Worm (Caenorhabditis elegans): ENCODE measurements around the gene scl-18.

The scl-18 gene

DNA sequence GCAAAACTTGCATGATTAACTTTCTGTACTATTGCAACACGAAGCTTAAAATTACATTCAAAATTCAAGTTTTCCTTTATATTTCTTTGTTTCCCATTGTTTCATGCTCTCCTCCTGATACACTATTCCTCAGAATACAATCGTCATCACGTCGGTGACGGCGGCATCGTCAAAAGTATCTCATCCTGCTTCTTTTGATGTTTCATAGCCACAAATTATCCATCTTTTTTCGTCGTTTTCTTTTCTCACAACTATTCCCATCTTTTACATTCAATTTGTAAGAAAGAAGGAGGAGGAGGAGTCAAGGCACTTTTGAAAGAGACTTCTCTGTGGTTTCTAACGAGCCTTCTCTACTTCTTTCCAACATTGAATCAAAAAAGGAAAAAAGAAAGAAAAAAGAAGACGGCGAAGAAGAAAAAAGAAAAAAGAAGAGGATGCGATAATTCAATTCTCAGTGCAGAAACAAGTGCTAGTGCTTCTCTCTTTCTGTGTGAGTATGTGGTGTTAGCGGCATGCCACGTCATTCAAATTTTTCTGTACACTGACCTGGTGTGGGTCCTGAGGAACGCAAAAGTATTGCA lies 34.2 kb upstream of the scl-18 start:
- TF ChIP-seq B0019.2 (GFP tag; conservative IDR thresholded peaks at IDR 0.05) (no peak), nhr-80 (tag; optimal IDR thresholded peaks at IDR 0.05) (no peak), ZK185.1 (tag; optimal IDR thresholded peaks at IDR 0.05; ENCODE audit: poor library complexity, severe bottlenecking) (no peak), nfya-1 (tag; optimal IDR thresholded peaks at IDR 0.05; ENCODE audit: borderline replicate concordance, insufficient read depth) (no peak), lsy-27 (tag; optimal IDR thresholded peaks at IDR 0.05; ENCODE audit: borderline replicate concordance, insufficient read depth) (no peak), dpl-1 (GFP tag; optimal IDR thresholded peaks at IDR 0.05) (no peak), ztf-26 (tag; optimal IDR thresholded peaks at IDR 0.05) (no peak), pha-4 (tag; optimal IDR thresholded peaks at IDR 0.05) (no peak), ztf-25 (GFP tag; IDR thresholded peaks at IDR 0.05) (no peak), dpff-1 (tag; optimal IDR thresholded peaks at IDR 0.05) (no peak), cebp-1 (GFP tag; IDR thresholded peaks at IDR 0.05) (no peak), cebp-1 (tag; optimal IDR thresholded peaks at IDR 0.05) (no peak), ztf-3 (GFP tag; optimal IDR thresholded peaks at IDR 0.05) (no peak), F37B4.10 (GFP tag; IDR thresholded peaks at IDR 0.05) (no peak), lin-40 (tag; optimal IDR thresholded peaks at IDR 0.05) (no peak), egrh-3 (GFP tag; IDR thresholded peaks at IDR 0.05) (no peak)

DNA sequence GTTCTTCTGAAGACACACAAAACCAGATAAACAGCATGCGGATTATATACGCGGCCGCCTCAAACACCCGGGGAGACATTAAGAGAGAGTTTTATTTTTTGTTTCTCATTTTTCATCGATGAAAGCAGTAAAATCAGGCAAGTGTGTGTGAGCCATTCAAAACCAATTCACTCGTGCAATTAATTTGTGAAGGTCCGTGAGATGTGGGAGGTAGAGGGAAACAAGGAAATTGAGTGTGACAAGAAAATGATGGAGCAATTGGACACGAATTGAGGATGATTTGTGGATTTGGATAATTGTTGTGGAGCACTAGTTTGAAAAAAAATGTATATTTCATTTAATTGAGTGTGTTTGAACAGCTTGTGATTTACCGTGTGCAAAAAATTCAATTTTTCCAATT lies 33.6 kb upstream of the scl-18 start:
- TF ChIP-seq Y53F4B.3 (GFP tag; IDR thresholded peaks at IDR 0.05): no peak
- TF ChIP-seq F52B5.7 (tag; optimal IDR thresholded peaks at IDR 0.05): no peak
- no peak for TF ChIP-seq ztf-28 (GFP tag; IDR thresholded peaks at IDR 0.05)
- no peak for TF ChIP-seq mxl-1 (tag; optimal IDR thresholded peaks at IDR 0.05)
- TF ChIP-seq hsf-1 (GFP tag; IDR thresholded peaks at IDR 0.05): no peak
- TF ChIP-seq nfyb-1 (GFP tag; IDR thresholded peaks at IDR 0.05): no peak
- no peak for TF ChIP-seq Y79H2A.3 (GFP tag; conservative IDR thresholded peaks at IDR 0.05)

- TF ChIP-seq nhr-179 (tag; optimal IDR thresholded peaks at IDR 0.05) (no peak), attf-5 (GFP tag; optimal IDR thresholded peaks at IDR 0.05) (no peak), ceh-27 (GFP tag; optimal IDR thresholded peaks at IDR 0.05) (peak; percentile 5), madf-6 (GFP tag; IDR thresholded peaks at IDR 0.05) (no peak), snpc-4 (GFP tag; optimal IDR thresholded peaks at IDR 0.05) (no peak), snpc-4 (tag; optimal IDR thresholded peaks at IDR 0.05) (no peak), F57A8.1 (GFP tag; optimal IDR thresholded peaks at IDR 0.05) (no peak)
These were observed 31.0 kb upstream of the scl-18 start for ce11 chrIV:11785064-11785840.

ce11 chrIV:11782846-11783245 lies 28.6 kb upstream of the scl-18 start:
- TF ChIP-seq nhr-179 (tag; optimal IDR thresholded peaks at IDR 0.05): no peak
- no peak for TF ChIP-seq snpc-1.3 (tag; optimal IDR thresholded peaks at IDR 0.05; ENCODE audit: insufficient read depth)
- no peak for TF ChIP-seq B0261.1 (tag; optimal IDR thresholded peaks at IDR 0.05)
- TF ChIP-seq mcd-1 (GFP tag; IDR thresholded peaks at IDR 0.05): no peak
- TF ChIP-seq lin-54 (GFP tag; optimal IDR thresholded peaks at IDR 0.05): no peak
- no peak for TF ChIP-seq dox-1 (GFP tag; IDR thresholded peaks at IDR 0.05)
- TF ChIP-seq tbx-9 (tag; optimal IDR thresholded peaks at IDR 0.05; ENCODE audit: borderline replicate concordance): no peak
- TF ChIP-seq ztf-26 (tag; optimal IDR thresholded peaks at IDR 0.05): no peak
- no peak for TF ChIP-seq ZK185.1 (tag; optimal IDR thresholded peaks at IDR 0.05; ENCODE audit: poor library complexity, severe bottlenecking)
- TF ChIP-seq B0019.2 (GFP tag; conservative IDR thresholded peaks at IDR 0.05): no peak
- no peak for TF ChIP-seq madf-3 (GFP tag; IDR thresholded peaks at IDR 0.05)
- TF ChIP-seq madf-6 (GFP tag; IDR thresholded peaks at IDR 0.05): no peak
- no peak for TF ChIP-seq aptf-2 (GFP tag; conservative IDR thresholded peaks at IDR 0.05)

Measured in whole organism, young adult.